Fruit fly (Drosophila melanogaster) whole organism, embryonic: ENCODE data around the gene kz.
A peak's percentile ranks its signal among the peaks of the same experiment; 100 is the strongest.

ENCODE experiments used
- Ada2b ChIP-seq: fragments of 200-800 bp; sonication (Bioruptor generic); IDR thresholded peaks from 2 replicates; pipeline ENCODE4 v1.3.6; 2022; ENCODE audit warnings: missing biosample characterization, missing genetic modification characterization
- Adf1 ChIP-seq: fragments of 200-800 bp; sonication (Bioruptor generic); IDR thresholded peaks from 2 replicates; pipeline ENCODE4 v1.3.6; 2022; ENCODE audit warnings: missing biosample characterization, missing genetic modification characterization
- BEAF-32 ChIP-seq: fragments of 200-800 bp; sonication (Bioruptor generic); optimal IDR thresholded peaks from 3 replicates; lab custom pipeline; 2017; ENCODE audit warnings: missing biosample characterization, missing genetic modification characterization, mild to moderate bottlenecking, moderate library complexity, missing genetic modification reagents
- C15 ChIP-seq: fragments of 200-800 bp; sonication (Bioruptor generic); IDR thresholded peaks from 3 replicates; pipeline ENCODE4 v1.3.6; 2022; ENCODE audit warnings: missing biosample characterization, missing genetic modification characterization
- CG10543 ChIP-seq: fragments of 200-800 bp; sonication (Bioruptor generic); optimal IDR thresholded peaks from 3 replicates; lab custom pipeline; 2017; ENCODE audit warnings: missing biosample characterization, mild to moderate bottlenecking, missing genetic modification characterization, moderate library complexity
- CG11093 ChIP-seq: fragments of 200-800 bp; sonication (Bioruptor generic); IDR thresholded peaks from 3 replicates; pipeline ENCODE4 v1.3.6; 2022; ENCODE audit warnings: missing biosample characterization, missing genetic modification characterization
- CG13287 ChIP-seq: fragments of 200-800 bp; sonication (Bioruptor generic); IDR thresholded peaks from 2 replicates; pipeline ENCODE4 v1.3.6; 2022; ENCODE audit warnings: missing biosample characterization, missing genetic modification characterization; ENCODE audit not compliant: partially characterized antibody
- CG13424 ChIP-seq: fragments of 200-800 bp; sonication (Bioruptor generic); optimal IDR thresholded peaks from 2 replicates; lab custom pipeline; 2019; ENCODE audit warnings: missing biosample characterization, mild to moderate bottlenecking, missing genetic modification characterization, moderate library complexity
- CG14441 ChIP-seq: fragments of 200-800 bp; sonication (Bioruptor generic); IDR thresholded peaks from 2 replicates; pipeline ENCODE4 v1.3.6; 2022; ENCODE audit warnings: missing biosample characterization, missing genetic modification characterization
- CG15073 ChIP-seq: fragments of 200-800 bp; sonication (Bioruptor generic); optimal IDR thresholded peaks from 2 replicates; lab custom pipeline; 2016; ENCODE audit warnings: missing biosample characterization, missing genetic modification characterization
- CG15696 ChIP-seq: fragments of 200-800 bp; sonication (Bioruptor generic); optimal IDR thresholded peaks from 2 replicates; lab custom pipeline; 2019; ENCODE audit warnings: missing biosample characterization, mild to moderate bottlenecking, missing genetic modification characterization, moderate library complexity
- CG17385 ChIP-seq: fragments of 200-800 bp; sonication (Bioruptor generic); optimal IDR thresholded peaks from 3 replicates; lab custom pipeline; 2018; ENCODE audit warnings: missing biosample characterization, mild to moderate bottlenecking, missing genetic modification characterization
- CG17829 ChIP-seq: fragments of 200-800 bp; optimal IDR thresholded peaks from 2 replicates; lab custom pipeline; 2019; ENCODE audit warnings: missing biosample characterization, mild to moderate bottlenecking, missing genetic modification characterization, moderate library complexity
- CG2116 ChIP-seq: fragments of 200-800 bp; sonication (Bioruptor generic); optimal IDR thresholded peaks from 3 replicates; lab custom pipeline; 2018; ENCODE audit warnings: missing biosample characterization, mild to moderate bottlenecking, missing genetic modification characterization
- CG3163 ChIP-seq: fragments of 200-800 bp; sonication (Bioruptor generic); optimal IDR thresholded peaks from 3 replicates; lab custom pipeline; 2016; ENCODE audit warnings: missing biosample characterization, missing genetic modification characterization
- CG6272 ChIP-seq: fragments of 200-800 bp; sonication (Bioruptor generic); IDR thresholded peaks from 2 replicates; pipeline ENCODE4 v1.3.6; 2022; ENCODE audit warnings: missing biosample characterization, missing genetic modification characterization
- D19B ChIP-seq: fragments of 200-800 bp; sonication (Bioruptor generic); optimal IDR thresholded peaks from 2 replicates; lab custom pipeline; 2017; ENCODE audit warnings: missing biosample characterization, mild to moderate bottlenecking, missing genetic modification characterization
- Dip3 ChIP-seq: fragments of 200-800 bp; sonication (Bioruptor generic); optimal IDR thresholded peaks from 3 replicates; lab custom pipeline; 2016; ENCODE audit warnings: missing biosample characterization, missing genetic modification characterization
- Doc3 ChIP-seq: fragments of 200-800 bp; sonication (Bioruptor generic); IDR thresholded peaks from 3 replicates; pipeline ENCODE4 v1.3.6; 2022; ENCODE audit warnings: missing biosample characterization, missing genetic modification characterization; ENCODE audit not compliant: partially characterized antibody
- HHEX ChIP-seq: fragments of 200-800 bp; sonication (Bioruptor generic); optimal IDR thresholded peaks from 3 replicates; lab custom pipeline; 2017; ENCODE audit warnings: missing biosample characterization, mild to moderate bottlenecking, missing genetic modification characterization, missing genetic modification reagents
- HmgZ ChIP-seq: fragments of 200-800 bp; sonication (Bioruptor generic); optimal IDR thresholded peaks from 2 replicates; lab custom pipeline; 2018; ENCODE audit warnings: missing biosample characterization, mild to moderate bottlenecking, missing genetic modification characterization
- Lpt ChIP-seq: fragments of >200 bp; optimal IDR thresholded peaks from 2 replicates; lab custom pipeline; 2018; ENCODE audit warnings: missing biosample characterization, missing genetic modification characterization
- Med ChIP-seq: fragments of 200-800 bp; sonication (Bioruptor generic); peaks from one replicate; lab custom pipeline; 2016; ENCODE audit warnings: missing biosample characterization, missing genetic modification characterization, mild to moderate bottlenecking, inconsistent platforms, moderate library complexity
- Nf-YB ChIP-seq: fragments of 200-800 bp; sonication (Bioruptor generic); optimal IDR thresholded peaks from 3 replicates; lab custom pipeline; 2019; ENCODE audit warnings: missing biosample characterization, mild to moderate bottlenecking, missing genetic modification characterization, moderate library complexity
- Pdp1 ChIP-seq, 2 experiments: fragments of 200-800 bp; sonication (Bioruptor generic); optimal IDR thresholded peaks; 3 replicates each; lab custom pipeline; 2016; ENCODE audit warnings: missing biosample characterization in 2 of 2, missing genetic modification characterization in 2 of 2, mild to moderate bottlenecking in 1 of 2, moderate library complexity in 1 of 2
- Sox102F ChIP-seq: fragments of 200-800 bp; sonication (Bioruptor generic); optimal IDR thresholded peaks from 2 replicates; lab custom pipeline; 2018; ENCODE audit warnings: missing biosample characterization, mild to moderate bottlenecking, missing genetic modification characterization, moderate library complexity
- Trl ChIP-seq, 3 experiments: fragments of >200 bp in 2 of 3; fragments of 200-800 bp in 1 of 3; sonication (Bioruptor generic) in 1 of 3; optimal IDR thresholded peaks; 2 replicates in 1 of 3; 3 replicates in 2 of 3; lab custom pipeline; 2016 to 2017; ENCODE audit warnings: missing biosample characterization in 1 of 3, missing genetic modification characterization in 1 of 3
- bcd ChIP-seq: fragments of 200-800 bp; sonication (Bioruptor generic); optimal IDR thresholded peaks from 2 replicates; lab custom pipeline; 2017; ENCODE audit warnings: missing biosample characterization, mild to moderate bottlenecking, missing genetic modification characterization
- chinmo ChIP-seq: fragments of 200-800 bp; sonication (Bioruptor generic); IDR thresholded peaks from 4 replicates; pipeline ENCODE4 v1.3.6; 2022; ENCODE audit warnings: missing biosample characterization, missing genetic modification characterization; ENCODE audit not compliant: partially characterized antibody
- corto ChIP-seq: fragments of 200-800 bp; sonication (Bioruptor generic); optimal IDR thresholded peaks from 2 replicates; lab custom pipeline; 2016; ENCODE audit warnings: missing biosample characterization, mild to moderate bottlenecking, missing genetic modification characterization, moderate library complexity
- crol ChIP-seq: fragments of 200-800 bp; sonication (Bioruptor generic); IDR thresholded peaks from 2 replicates; pipeline ENCODE4 v1.3.6; 2022; ENCODE audit warnings: missing biosample characterization, missing genetic modification characterization
- exex ChIP-seq: fragments of 200-800 bp; sonication (Bioruptor generic); optimal IDR thresholded peaks from 4 replicates; lab custom pipeline; 2018; ENCODE audit warnings: missing biosample characterization, mild to moderate bottlenecking, missing genetic modification characterization, moderate library complexity
- gsb-n ChIP-seq: fragments of 200-800 bp; sonication (Bioruptor generic); optimal IDR thresholded peaks from 3 replicates; lab custom pipeline; 2018; ENCODE audit warnings: missing biosample characterization, mild to moderate bottlenecking, missing genetic modification characterization
- gt ChIP-seq: fragments of 200-800 bp; sonication (Bioruptor generic); IDR thresholded peaks from 2 replicates; pipeline ENCODE4 v1.3.6; 2022; ENCODE audit warnings: missing biosample characterization, missing genetic modification characterization
- hbn ChIP-seq: fragments of 200-800 bp; sonication (Bioruptor generic); IDR thresholded peaks from 2 replicates; pipeline ENCODE4 v1.3.6; 2022; ENCODE audit warnings: missing biosample characterization, missing genetic modification characterization; ENCODE audit not compliant: partially characterized antibody
- lab ChIP-seq: fragments of 200-800 bp; sonication (Bioruptor generic); optimal IDR thresholded peaks from 3 replicates; lab custom pipeline; 2017; ENCODE audit warnings: missing biosample characterization, missing genetic modification characterization, mild to moderate bottlenecking, moderate library complexity, missing genetic modification reagents
- lov ChIP-seq, 2 experiments: fragments of 200-800 bp in 1 of 2; fragments of >200 bp in 1 of 2; sonication (Bioruptor generic) in 1 of 2; IDR thresholded peaks in 1 of 2; optimal IDR thresholded peaks in 1 of 2; 2 replicates in 1 of 2; 3 replicates in 1 of 2; pipeline versions ENCODE4 v1.3.6 to Lab custom; 2017 to 2022; ENCODE audit warnings: missing biosample characterization in 1 of 2, missing genetic modification characterization in 1 of 2
- luna ChIP-seq: fragments of 200-800 bp; sonication (Bioruptor generic); optimal IDR thresholded peaks from 2 replicates; lab custom pipeline; 2016; ENCODE audit warnings: missing biosample characterization, missing genetic modification characterization
- nom ChIP-seq: fragments of 200-800 bp; sonication (Bioruptor generic); optimal IDR thresholded peaks from 2 replicates; lab custom pipeline; 2017; ENCODE audit warnings: missing biosample characterization, missing genetic modification characterization, mild to moderate bottlenecking, moderate library complexity, missing genetic modification reagents
- row ChIP-seq: fragments of 200-800 bp; sonication (Bioruptor generic); IDR thresholded peaks from 3 replicates; pipeline ENCODE4 v1.3.6; 2022; ENCODE audit warnings: missing biosample characterization, missing genetic modification characterization
- sens ChIP-seq: fragments of 200-800 bp; sonication (Bioruptor generic); peaks from one replicate; lab custom pipeline; 2016; ENCODE audit warnings: missing biosample characterization, missing genetic modification characterization
- slou ChIP-seq: fragments of 200-800 bp; sonication (Bioruptor generic); optimal IDR thresholded peaks from 3 replicates; lab custom pipeline; 2016; ENCODE audit warnings: missing biosample characterization, missing genetic modification characterization
- toy ChIP-seq: fragments of 200-800 bp; sonication (Bioruptor generic); IDR thresholded peaks from 2 replicates; pipeline ENCODE4 v1.3.6; 2022; ENCODE audit warnings: missing biosample characterization, missing genetic modification characterization
- vnd ChIP-seq: fragments of 200-800 bp; sonication (Bioruptor generic); IDR thresholded peaks from 3 replicates; pipeline ENCODE4 v1.3.6; 2022; ENCODE audit warnings: missing biosample characterization, missing genetic modification characterization; ENCODE audit not compliant: partially characterized antibody

Gene kz

DNA sequence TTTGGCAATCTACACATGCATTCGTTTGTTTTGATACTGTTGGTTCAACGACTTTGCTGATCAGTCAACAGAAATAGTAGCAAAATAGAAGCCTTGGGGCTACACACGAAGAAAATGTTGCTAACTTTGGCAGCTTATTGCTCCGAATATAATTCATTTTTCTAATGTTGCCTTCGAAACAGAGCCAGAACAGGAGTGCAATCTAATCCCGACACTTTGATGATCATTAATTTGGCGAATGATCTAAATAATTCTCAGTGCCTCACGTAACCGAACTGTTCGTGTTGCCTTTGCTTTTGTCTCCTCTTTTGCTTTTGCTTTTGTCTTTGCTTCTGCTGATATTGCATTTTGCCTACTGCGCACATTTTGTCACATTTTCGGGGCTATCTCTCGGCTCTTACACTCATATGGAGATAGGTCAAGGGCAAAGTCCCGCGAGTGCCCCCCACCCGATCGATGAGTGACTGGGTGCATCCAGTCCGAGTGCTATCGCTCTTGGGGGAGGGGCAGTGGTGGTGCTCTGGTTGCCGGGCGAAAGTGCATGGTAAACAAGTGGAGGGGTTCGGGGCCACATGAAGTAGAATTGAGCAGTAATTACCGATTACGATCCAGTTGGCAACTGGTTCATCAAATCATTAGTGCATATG lies 45.6 kb downstream of the kz start (continued):
- TF ChIP-seq Ada2b (GFP tag; lab: Robert Waterston, UW) (0 out of 2 replicates have a peak, but pooled peaks have one; percentile 12), nom (peak; percentile 47), Sox102F (GFP tag; lab: Kevin White, UChicago) (peak; percentile 15), sens (peak; percentile 49), Med (GFP tag; lab: Kevin White, UChicago) (peak; percentile 40), CG13424 (tag; lab: Kevin White, UChicago) (no peak), CG15696 (no peak)

dm6 chrX:2194208-2195094 lies 47.4 kb downstream of the kz start:
- TF ChIP-seq hbn (GFP tag; lab: Robert Waterston, UW): 0 out of 2 replicates have a peak, but pooled peaks have one; percentile 17
- no peak for TF ChIP-seq CG2116 (GFP tag; lab: Kevin White, UChicago)
- TF ChIP-seq Nf-YB (GFP tag; lab: Kevin White, UChicago): no peak
- 0 out of 3 replicates have a peak, but pooled peaks have one; percentile 33 for TF ChIP-seq Doc3 (GFP tag; lab: Robert Waterston, UW)
- no peak for TF ChIP-seq BEAF-32 (GFP tag; lab: Kevin White, UChicago)
- no peak for TF ChIP-seq vnd
- no peak for TF ChIP-seq bcd (GFP tag; lab: Kevin White, UChicago)
- no peak for TF ChIP-seq gsb-n (tag; lab: Kevin White, UChicago)
- TF ChIP-seq CG3163: peak; percentile 3
- no peak for TF ChIP-seq luna (GFP tag; lab: Kevin White, UChicago)
- TF ChIP-seq Dip3 (GFP tag; lab: Kevin White, UChicago): no peak
- peak; percentile 75 for TF ChIP-seq crol (GFP tag; lab: Robert Waterston, UW)
- TF ChIP-seq Trl (optimal IDR thresholded peaks at IDR 0.05; lab: Kevin White, UChicago): peak; percentile 62 to 71
- no peak for TF ChIP-seq Trl (GFP tag; optimal IDR thresholded peaks at IDR 0.05; lab: Kevin White, UChicago)
- TF ChIP-seq gt: no peak
- no peak for TF ChIP-seq slou (GFP tag; lab: Kevin White, UChicago)
- peak; percentile 28; the same call in 1 of the 2 replicates for TF ChIP-seq Adf1
- no peak for TF ChIP-seq lov (optimal IDR thresholded peaks at IDR 0.05; lab: Kevin White, UChicago)
- TF ChIP-seq lov (GFP tag; IDR thresholded peaks at IDR 0.05; lab: Robert Waterston, UW): no peak
- TF ChIP-seq toy (GFP tag; lab: Robert Waterston, UW): no peak
- peak; percentile 75 for TF ChIP-seq exex (tag; lab: Kevin White, UChicago)
- TF ChIP-seq HHEX (GFP tag; lab: Kevin White, UChicago): no peak
- TF ChIP-seq CG17829: no peak
- peak; percentile 11 for TF ChIP-seq HmgZ
- TF ChIP-seq chinmo (GFP tag; lab: Robert Waterston, UW): peak; percentile 71; the same call in 1 of the 4 replicates
- TF ChIP-seq C15 (GFP tag; lab: Robert Waterston, UW): no peak
- peak; percentile 36 for TF ChIP-seq lab
- TF ChIP-seq corto (GFP tag; lab: Kevin White, UChicago): no peak
- TF ChIP-seq CG11093: no peak
- peak in 1 of 2 experiments; percentile 17 for TF ChIP-seq Pdp1 (GFP tag; optimal IDR thresholded peaks at IDR 0.05; lab: Kevin White, UChicago)
- no peak for TF ChIP-seq row (GFP tag; lab: Robert Waterston, UW)
- TF ChIP-seq CG10543 (GFP tag; lab: Kevin White, UChicago): peak; percentile 58
- peak; percentile 13; the same call in 1 of the 2 replicates for TF ChIP-seq CG13287 (GFP tag; lab: Robert Waterston, UW)
- TF ChIP-seq CG6272 (GFP tag; lab: Robert Waterston, UW): no peak
- TF ChIP-seq Lpt: no peak
- no peak for TF ChIP-seq CG15073 (GFP tag; lab: Kevin White, UChicago)
- TF ChIP-seq CG17385 (GFP tag; lab: Kevin White, UChicago): peak; percentile 2
- 0 out of 2 replicates have a peak, but pooled peaks have one; percentile 5 for TF ChIP-seq CG14441
- no peak for TF ChIP-seq D19B (GFP tag; lab: Kevin White, UChicago)
- peak; percentile 54 for TF ChIP-seq Med (GFP tag; lab: Kevin White, UChicago)
